Worm (Caenorhabditis elegans): ENCODE measurements around the gene ZK675.4.

ZK675.4 gene

ce11 chrII:7870632-7871031, 40.5 kb upstream of the ZK675.4 start (continued):
- TF ChIP-seq Y53F4B.3 (GFP tag; IDR thresholded peaks at IDR 0.05), result no peak
- no peak for TF ChIP-seq fkh-3 (tag; optimal IDR thresholded peaks at IDR 0.05)
- no peak for TF ChIP-seq madf-3 (GFP tag; IDR thresholded peaks at IDR 0.05)
- TF ChIP-seq lin-26 (GFP tag; IDR thresholded peaks at IDR 0.05), result peak; percentile 28; the same call in 1 of the 2 replicates
- TF ChIP-seq ztf-6 (GFP tag; IDR thresholded peaks at IDR 0.05), result no peak
- TF ChIP-seq nhr-90 (tag; optimal IDR thresholded peaks at IDR 0.05), result no peak
- no peak for TF ChIP-seq mel-28 (tag; optimal IDR thresholded peaks at IDR 0.05; ENCODE audit: borderline replicate concordance)
- TF ChIP-seq ZK185.1 (tag; optimal IDR thresholded peaks at IDR 0.05; ENCODE audit: poor library complexity, severe bottlenecking), result no peak
- TF ChIP-seq lsy-27 (tag; optimal IDR thresholded peaks at IDR 0.05; ENCODE audit: borderline replicate concordance, insufficient read depth), result no peak
- no peak for TF ChIP-seq nhr-27 (tag; optimal IDR thresholded peaks at IDR 0.05)
- TF ChIP-seq aptf-2 (GFP tag; conservative IDR thresholded peaks at IDR 0.05), result no peak
- TF ChIP-seq lir-1 (GFP tag; conservative IDR thresholded peaks at IDR 0.05), result no peak
- no peak for TF ChIP-seq sea-2 (GFP tag; IDR thresholded peaks at IDR 0.05)
- no peak for TF ChIP-seq dpl-1 (GFP tag; optimal IDR thresholded peaks at IDR 0.05)
- TF ChIP-seq ccch-3 (GFP tag; optimal IDR thresholded peaks at IDR 0.05), result no peak
- no peak for TF ChIP-seq F49E8.2 (tag; optimal IDR thresholded peaks at IDR 0.05; ENCODE audit: insufficient read depth)
- TF ChIP-seq hmg-1.2 (GFP tag; IDR thresholded peaks at IDR 0.05), result peak; percentile 42; the same call in 1 of the 2 replicates
- TF ChIP-seq tbx-9 (tag; optimal IDR thresholded peaks at IDR 0.05; ENCODE audit: borderline replicate concordance), result no peak
- no peak for TF ChIP-seq egl-44 (GFP tag; IDR thresholded peaks at IDR 0.05)
- peak; percentile 20 for TF ChIP-seq tbp1 (GFP tag; optimal IDR thresholded peaks at IDR 0.05)
- TF ChIP-seq F57C9.4 (tag; optimal IDR thresholded peaks at IDR 0.05), result no peak
- TF ChIP-seq cebp-2 (GFP tag; IDR thresholded peaks at IDR 0.05), result no peak
- no peak for TF ChIP-seq F10E7.11 (tag; optimal IDR thresholded peaks at IDR 0.05)
- TF ChIP-seq him-1 (tag; optimal IDR thresholded peaks at IDR 0.05), result no peak
- no peak for TF ChIP-seq lin-40 (tag; optimal IDR thresholded peaks at IDR 0.05)
- TF ChIP-seq Y56A3A.18 (GFP tag; IDR thresholded peaks at IDR 0.05), result 0 out of 2 replicates have a peak, but pooled peaks have one; percentile 37
- no peak for TF ChIP-seq ztf-25 (GFP tag; IDR thresholded peaks at IDR 0.05)
- no peak for TF ChIP-seq Y79H2A.3 (GFP tag; conservative IDR thresholded peaks at IDR 0.05)
- TF ChIP-seq ceh-40 (GFP tag; IDR thresholded peaks at IDR 0.05), result no peak
- no peak for TF ChIP-seq nhr-120 (GFP tag; IDR thresholded peaks at IDR 0.05)
- no peak for TF ChIP-seq ztf-28 (GFP tag; IDR thresholded peaks at IDR 0.05)
- peak; percentile 63; the same call in 1 of the 2 replicates for TF ChIP-seq pbrm-1 (GFP tag; IDR thresholded peaks at IDR 0.05)
- no peak for TF ChIP-seq snpc-1.1 (tag; optimal IDR thresholded peaks at IDR 0.05; ENCODE audit: insufficient read depth)
- TF ChIP-seq mcd-1 (GFP tag; IDR thresholded peaks at IDR 0.05), result 0 out of 2 replicates have a peak, but pooled peaks have one; percentile 24
- TF ChIP-seq ztf-3 (GFP tag; optimal IDR thresholded peaks at IDR 0.05), result no peak
- TF ChIP-seq Y95B8A.8 (GFP tag; IDR thresholded peaks at IDR 0.05), result peak; percentile 18; the same call in 1 of the 2 replicates
- no peak for TF ChIP-seq cebp-1 (GFP tag; IDR thresholded peaks at IDR 0.05)
- TF ChIP-seq cebp-1 (tag; optimal IDR thresholded peaks at IDR 0.05), result peak; percentile 56
- peak; percentile 68 for TF ChIP-seq athp-1 (tag; optimal IDR thresholded peaks at IDR 0.05)
- TF ChIP-seq attf-5 (GFP tag; optimal IDR thresholded peaks at IDR 0.05), result peak; percentile 65
- no peak for TF ChIP-seq rec-8 (tag; optimal IDR thresholded peaks at IDR 0.05)
- TF ChIP-seq tlf-1 (GFP tag; optimal IDR thresholded peaks at IDR 0.05), result peak; percentile 32
- TF ChIP-seq nfya-1 (tag; optimal IDR thresholded peaks at IDR 0.05; ENCODE audit: borderline replicate concordance, insufficient read depth), result no peak
- TF ChIP-seq zim-3 (tag; optimal IDR thresholded peaks at IDR 0.05), result no peak
- TF ChIP-seq B0336.3 (GFP tag; IDR thresholded peaks at IDR 0.05), result 0 out of 2 replicates have a peak, but pooled peaks have one; percentile 37
- no peak for TF ChIP-seq atf-7 (tag; optimal IDR thresholded peaks at IDR 0.05)
- no peak for TF ChIP-seq hlh-12 (tag; optimal IDR thresholded peaks at IDR 0.05)
- no peak for TF ChIP-seq F55B11.4 (tag; optimal IDR thresholded peaks at IDR 0.05; ENCODE audit: borderline replicate concordance, insufficient read depth)
